Fruit fly (Drosophila melanogaster): ENCODE results near the gene CG5381.

- no peak for TF ChIP-seq Rel (GFP tag; optimal IDR thresholded peaks at IDR 0.05)
- TF ChIP-seq Rel (tag; optimal IDR thresholded peaks at IDR 0.05) = no peak
- no peak for TF ChIP-seq OdsH (GFP tag; optimal IDR thresholded peaks at IDR 0.05)
- TF ChIP-seq dl (GFP tag; optimal IDR thresholded peaks at IDR 0.05; ENCODE audit: insufficient read depth in 1 of 2, partially characterized antibody in 2 of 2) = no peak
- TF ChIP-seq h (GFP tag; optimal IDR thresholded peaks at IDR 0.05) = no peak
- no peak for TF ChIP-seq dsf (GFP tag; optimal IDR thresholded peaks at IDR 0.05; ENCODE audit: borderline replicate concordance)
- no peak for TF ChIP-seq br (GFP tag; optimal IDR thresholded peaks at IDR 0.05)
- TF ChIP-seq Abd-B (GFP tag; optimal IDR thresholded peaks at IDR 0.05) = no peak
- TF ChIP-seq Vsx2 (GFP tag; optimal IDR thresholded peaks at IDR 0.05; ENCODE audit: partially characterized antibody) = no peak
- no peak for TF ChIP-seq Hr78 (GFP tag; optimal IDR thresholded peaks at IDR 0.05)
- no peak for TF ChIP-seq N (GFP tag; optimal IDR thresholded peaks at IDR 0.05)
- no peak for TF ChIP-seq Dfd (GFP tag; optimal IDR thresholded peaks at IDR 0.05)
- TF ChIP-seq Mio (GFP tag; optimal IDR thresholded peaks at IDR 0.05) = no peak
Measured at dm6 chr2L:10314327-10315210, 8.3 kb downstream of the CG5381 start, which contains the start of the genes Usp14 and CG4972.

Measured in whole organism, wandering third instar larva.